Fruit fly (Drosophila melanogaster): ENCODE results near the gene b.

The b gene

DNA sequence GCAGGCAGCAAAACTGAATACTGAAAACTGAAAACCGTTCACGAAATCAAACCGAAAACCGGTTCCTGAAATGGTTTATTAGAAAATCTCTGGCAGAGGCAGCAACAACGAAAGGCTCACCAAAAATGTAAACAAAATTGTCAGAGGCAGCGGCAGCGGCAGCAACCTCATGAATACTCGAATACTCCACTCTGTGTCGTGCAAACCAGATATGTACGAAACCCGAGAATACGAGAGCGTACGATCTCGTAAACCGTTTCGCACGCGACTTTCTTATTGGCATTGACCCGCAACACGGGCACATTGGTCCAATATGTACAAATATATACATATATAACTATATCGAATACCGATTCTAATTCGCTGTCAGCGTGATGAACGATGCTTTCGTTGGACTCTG, 16.5 kb downstream of the b start (continued):
- TF ChIP-seq insv (GFP tag; optimal IDR thresholded peaks at IDR 0.05) (peak in 1 of 2 experiments; percentile 89), cwo (GFP tag; optimal IDR thresholded peaks at IDR 0.05) (peak; percentile 83), crp (GFP tag; optimal IDR thresholded peaks at IDR 0.05) (no peak)

- TF ChIP-seq MESR4 (GFP tag; optimal IDR thresholded peaks at IDR 0.05) (no peak), CG43689 (GFP tag; IDR thresholded peaks at IDR 0.05) (no peak), CG12391 (tag; optimal IDR thresholded peaks at IDR 0.05) (no peak), gcm (GFP tag; optimal IDR thresholded peaks at IDR 0.05) (no peak), lmd (GFP tag; IDR thresholded peaks at IDR 0.05) (no peak), Drgx (GFP tag; IDR thresholded peaks at IDR 0.05) (no peak), hth (optimal IDR thresholded peaks at IDR 0.05) (no peak), CG12769 (tag; optimal IDR thresholded peaks at IDR 0.05) (peak; percentile 3), CG17361 (GFP tag; IDR thresholded peaks at IDR 0.05) (no peak), Atf6 (GFP tag; IDR thresholded peaks at IDR 0.05) (no peak), CG12659 (GFP tag; optimal IDR thresholded peaks at IDR 0.05) (peak; percentile 24), tx (GFP tag; optimal IDR thresholded peaks at IDR 0.05) (no peak), C15 (GFP tag; IDR thresholded peaks at IDR 0.05) (no peak), CG4282 (GFP tag; optimal IDR thresholded peaks at IDR 0.05) (no peak), CG2199 (GFP tag; IDR thresholded peaks at IDR 0.05) (0 out of 3 replicates have a peak, but pooled peaks have one; percentile 18), CG31388 (GFP tag; optimal IDR thresholded peaks at IDR 0.05) (no peak), Jarid2 (GFP tag; optimal IDR thresholded peaks at IDR 0.05) (no peak), CG5180 (GFP tag; optimal IDR thresholded peaks at IDR 0.05) (no peak), ATbp (GFP tag; optimal IDR thresholded peaks at IDR 0.05) (peak; percentile 67), phol (tag; optimal IDR thresholded peaks at IDR 0.05) (no peak), PHDP (tag; optimal IDR thresholded peaks at IDR 0.05) (peak; percentile 54), CG16779 (GFP tag; IDR thresholded peaks at IDR 0.05) (no peak), CG17385 (GFP tag; optimal IDR thresholded peaks at IDR 0.05) (no peak), CG8765 (GFP tag; IDR thresholded peaks at IDR 0.05) (no peak), CG1233 (GFP tag; optimal IDR thresholded peaks at IDR 0.05) (no peak), shn (GFP tag; optimal IDR thresholded peaks at IDR 0.05) (no peak), CG12155 (GFP tag; optimal IDR thresholded peaks at IDR 0.05) (no peak), amos (GFP tag; IDR thresholded peaks at IDR 0.05; ENCODE audit: partially characterized antibody) (no peak), oc (tag; optimal IDR thresholded peaks at IDR 0.05) (no peak), CG11723 (GFP tag; optimal IDR thresholded peaks at IDR 0.05) (no peak), CG12071 (GFP tag; optimal IDR thresholded peaks at IDR 0.05) (peak; percentile 5), Ets97D (GFP tag; optimal IDR thresholded peaks at IDR 0.05) (no peak), br (optimal IDR thresholded peaks at IDR 0.05) (no peak), corto (GFP tag; optimal IDR thresholded peaks at IDR 0.05) (no peak), psq (GFP tag; optimal IDR thresholded peaks at IDR 0.05) (no peak), CG9215 (GFP tag; IDR thresholded peaks at IDR 0.05) (no peak), CG11085 (GFP tag; IDR thresholded peaks at IDR 0.05) (no peak), h (optimal IDR thresholded peaks at IDR 0.05) (no peak), slbo (GFP tag; IDR thresholded peaks at IDR 0.05) (peak; percentile 32; the same call in 1 of the 2 replicates), CG10267 (tag; optimal IDR thresholded peaks at IDR 0.05) (no peak), sna (GFP tag; IDR thresholded peaks at IDR 0.05; ENCODE audit: partially characterized antibody) (no peak), CG4404 (GFP tag; IDR thresholded peaks at IDR 0.05) (no peak), ase (GFP tag; IDR thresholded peaks at IDR 0.05) (no peak), gt (GFP tag; IDR thresholded peaks at IDR 0.05) (no peak), gsb-n (tag; optimal IDR thresholded peaks at IDR 0.05) (peak; percentile 33), B-H1 (GFP tag; IDR thresholded peaks at IDR 0.05) (no peak)
Measured at dm6 chr2L:13838647-13839390, 17.8 kb downstream of the b start.

Measured in whole organism, embryonic.